Worm (Caenorhabditis elegans) whole organism, mixed stage, embryonic: ENCODE data around the gene F43E12.1.

ENCODE experiments used
- elt-1 ChIP-seq: sonication (generic microtip); optimal IDR thresholded peaks from 2 replicates; lab custom pipeline; 2017; ENCODE audit warnings: missing genetic modification characterization, mild to moderate bottlenecking, missing compliant biosample characterization, antibody characterized with exemption, moderate library complexity, borderline replicate concordance; ENCODE audit not compliant: insufficient read depth
- lin-32 ChIP-seq: fragments of 200-800 bp; sonication (Bioruptor generic); optimal IDR thresholded peaks from 2 replicates; lab custom pipeline; 2018; ENCODE audit warnings: mild to moderate bottlenecking, missing genetic modification characterization, missing compliant biosample characterization
- snpc-4 ChIP-seq: fragments of 150-350 bp; optimal IDR thresholded peaks from 2 replicates; lab custom pipeline; 2014; ENCODE audit warnings: missing biosample characterization, missing genetic modification characterization
- zip-8 ChIP-seq: fragments of 150-350 bp; optimal IDR thresholded peaks from 2 replicates; lab custom pipeline; 2014; ENCODE audit warnings: missing biosample characterization, missing genetic modification characterization

DNA sequence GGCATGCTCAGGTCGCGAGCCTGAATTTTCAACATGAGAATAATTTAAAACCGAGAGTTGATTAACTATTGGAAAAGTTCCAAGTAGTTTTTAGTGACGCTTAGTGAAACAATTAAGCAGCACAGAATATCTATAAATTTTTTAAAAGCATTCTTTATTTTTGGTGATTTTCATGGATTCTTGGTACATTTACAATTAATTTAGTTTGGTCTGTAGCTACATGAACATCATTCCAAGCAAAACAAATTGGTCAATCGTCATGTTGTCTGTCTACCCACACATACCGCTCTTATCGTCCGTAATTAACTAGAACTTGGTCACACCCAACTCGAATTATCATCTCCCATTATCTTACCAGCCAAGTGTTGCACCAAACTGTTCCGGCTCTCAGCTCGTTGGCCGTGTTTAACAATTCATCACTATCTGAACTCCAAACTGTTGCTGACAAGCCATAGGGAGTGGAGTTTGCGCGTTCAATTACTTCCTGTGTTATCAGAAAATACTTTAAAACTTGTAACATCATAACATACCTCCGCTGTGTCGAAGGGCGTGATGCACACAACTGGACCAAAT is 36.7 kb upstream of the F43E12.1 start:
- no peak for TF ChIP-seq zip-8 (tag; lab: Kevin White, UChicago)
- no peak for TF ChIP-seq elt-1
- TF ChIP-seq lin-32 (GFP tag; lab: Kevin White, UChicago) = no peak
- TF ChIP-seq snpc-4 (tag; lab: Kevin White, UChicago) = no peak
